Worm (Caenorhabditis elegans) whole organism, L4/young adult: ENCODE results near the gene F35D2.1.

Experiments
- W03F9.2 ChIP-seq: fragments of 150-350 bp; optimal IDR thresholded peaks from 2 replicates; lab custom pipeline; 2014; ENCODE audit warnings: missing biosample characterization, missing genetic modification characterization
- dao-5 ChIP-seq: sonication (generic microtip); optimal IDR thresholded peaks from 2 replicates; lab custom pipeline; 2016; ENCODE audit warnings: missing genotype, missing genetic modification characterization, moderate library complexity, missing compliant biosample characterization
- him-1 ChIP-seq: sonication (generic microtip); optimal IDR thresholded peaks from 2 replicates; lab custom pipeline; 2016; ENCODE audit warnings: missing genotype, missing genetic modification reagents, missing genetic modification characterization, missing compliant biosample characterization

Gene F35D2.1

ce11 chrII:7575614-7576013 is at the start of gene F35D2.1:
TSS of gene F35D2.1 (plus strand) at chrII:7575914.
- TF ChIP-seq him-1 (no peak), dao-5 (no peak), W03F9.2 (tag; lab: Kevin White, UChicago) (no peak)

- TF ChIP-seq W03F9.2 (tag; lab: Kevin White, UChicago): no peak
- no peak for TF ChIP-seq him-1
- no peak for TF ChIP-seq dao-5
Measured at ce11 chrII:7528210-7528609, 47.5 kb upstream of the F35D2.1 start.

- TF ChIP-seq W03F9.2 (tag; lab: Kevin White, UChicago): peak; percentile 88
- TF ChIP-seq dao-5: no peak
Measured at ce11 chrII:7529078-7529683, 46.5 kb upstream of the F35D2.1 start, which contains the start of gene ZK1290.5. TSS of gene ZK1290.5 (plus strand) at chrII:7529643.

ce11 chrII:7530944-7531343 is 44.8 kb upstream of the F35D2.1 start, which contains the start of gene wrt-1:
TSS of gene wrt-1 (plus strand) at chrII:7530996.
- TF ChIP-seq dao-5: no peak
- TF ChIP-seq W03F9.2 (tag; lab: Kevin White, UChicago): no peak
- TF ChIP-seq him-1: no peak

ce11 chrII:7531478-7531877 is 44.2 kb upstream of the F35D2.1 start:
- TF ChIP-seq him-1 (no peak), W03F9.2 (tag; lab: Kevin White, UChicago) (no peak), dao-5 (no peak)

- no peak for TF ChIP-seq him-1
- TF ChIP-seq dao-5: no peak
- TF ChIP-seq W03F9.2 (tag; lab: Kevin White, UChicago): no peak
Measured at ce11 chrII:7534369-7534768, 41.3 kb upstream of the F35D2.1 start, which contains the start of gene wrt-10. TSS of gene wrt-10 (minus strand) at chrII:7534563.

- TF ChIP-seq him-1 (no peak), dao-5 (no peak), W03F9.2 (tag; lab: Kevin White, UChicago) (no peak)
Measured at ce11 chrII:7534934-7535333, 40.8 kb upstream of the F35D2.1 start, which contains the start of gene ZK1290.13. TSS of gene ZK1290.13 (plus strand) at chrII:7535006.

- TF ChIP-seq W03F9.2 (tag; lab: Kevin White, UChicago): no peak
Measured at ce11 chrII:7537603-7538230, 38.0 kb upstream of the F35D2.1 start, which contains the start of gene nfi-1. TSS of gene nfi-1 (plus strand) at chrII:7538180.

ce11 chrII:7542952-7543351 is 32.8 kb upstream of the F35D2.1 start:
- TF ChIP-seq W03F9.2 (tag; lab: Kevin White, UChicago) (no peak), him-1 (no peak), dao-5 (no peak)

ce11 chrII:7543808-7544207 is 31.9 kb upstream of the F35D2.1 start, which contains the start of gene rol-8:
TSS of gene rol-8 (plus strand) at chrII:7544108.
- no peak for TF ChIP-seq him-1
- no peak for TF ChIP-seq W03F9.2 (tag; lab: Kevin White, UChicago)

- TF ChIP-seq W03F9.2 (tag; lab: Kevin White, UChicago) (no peak), dao-5 (no peak), him-1 (no peak)
Measured at ce11 chrII:7544782-7545181, 30.9 kb upstream of the F35D2.1 start.

- TF ChIP-seq dao-5: no peak
- no peak for TF ChIP-seq W03F9.2 (tag; lab: Kevin White, UChicago)
- TF ChIP-seq him-1: no peak
Measured at ce11 chrII:7545364-7545763, 30.4 kb upstream of the F35D2.1 start.

ce11 chrII:7547269-7547668 is 28.4 kb upstream of the F35D2.1 start:
- TF ChIP-seq W03F9.2 (tag; lab: Kevin White, UChicago) (no peak), dao-5 (no peak), him-1 (no peak)

- TF ChIP-seq W03F9.2 (tag; lab: Kevin White, UChicago): no peak
- TF ChIP-seq dao-5: no peak
Measured at ce11 chrII:7548044-7548443, 27.7 kb upstream of the F35D2.1 start, which contains the start of gene fbxa-224. TSS of gene fbxa-224 (minus strand) at chrII:7548144.

- TF ChIP-seq W03F9.2 (tag; lab: Kevin White, UChicago) (no peak), him-1 (no peak), dao-5 (no peak)
Measured at ce11 chrII:7549035-7549434, 26.7 kb upstream of the F35D2.1 start, which contains the start of gene tph-1. TSS of gene tph-1 (plus strand) at chrII:7549335.
